Worm (Caenorhabditis elegans) whole organism, young adult: Measurements from ENCODE around the gene Y116F11B.6.

Experiments
- B0019.2 ChIP-seq: fragments of 200-800 bp; sonication (Bioruptor generic); conservative IDR thresholded peaks from 2 replicates; pipeline ENCODE4 v1.3.6; 2022; ENCODE audit warnings: missing genetic modification reagents, missing genetic modification characterization, missing compliant biosample characterization
- ama-1 ChIP-seq, 3 experiments: fragments of 150-350 bp in 1 of 3; sonication (generic microtip) in 2 of 3; optimal IDR thresholded peaks; 2 replicates each; lab custom pipeline; 2014 to 2018; ENCODE audit warnings: missing biosample characterization in 2 of 3, missing genetic modification characterization in 2 of 3, missing genetic modification reagents in 2 of 3
- ceh-27 ChIP-seq: fragments of 200-800 bp; sonication (Bioruptor generic); optimal IDR thresholded peaks from 2 replicates; lab custom pipeline; 2018; ENCODE audit warnings: mild to moderate bottlenecking, missing genetic modification characterization, moderate library complexity, missing compliant biosample characterization
- fkh-3 ChIP-seq: sonication (generic microtip); optimal IDR thresholded peaks from 2 replicates; lab custom pipeline; 2016; ENCODE audit warnings: mild to moderate bottlenecking, missing genetic modification characterization, missing compliant biosample characterization
- lin-35 ChIP-seq, 3 experiments: fragments of 150-350 bp in 2 of 3; sonication (generic microtip) in 1 of 3; optimal IDR thresholded peaks; 2 replicates each; lab custom pipeline; 2014 to 2018; ENCODE audit warnings: missing biosample characterization in 3 of 3, missing genetic modification characterization in 3 of 3, missing genetic modification reagents in 3 of 3
- lin-54 ChIP-seq: fragments of 200-800 bp; sonication (Bioruptor generic); optimal IDR thresholded peaks from 2 replicates; lab custom pipeline; 2018; ENCODE audit warnings: mild to moderate bottlenecking, missing genetic modification characterization, missing compliant biosample characterization
- nfya-1 ChIP-seq: sonication (generic microtip); optimal IDR thresholded peaks from 2 replicates; lab custom pipeline; 2017; ENCODE audit warnings: antibody characterized with exemption, missing compliant biosample characterization, missing genetic modification characterization, borderline replicate concordance; ENCODE audit not compliant: insufficient read depth
- nhr-120 ChIP-seq: fragments of 200-800 bp; sonication (Bioruptor generic); IDR thresholded peaks from 2 replicates; pipeline ENCODE4 v1.3.6; 2022; ENCODE audit warnings: missing genetic modification characterization, missing compliant biosample characterization
- rpc-1 ChIP-seq, 2 experiments: fragments of 150-350 bp in 1 of 2; sonication (generic microtip) in 1 of 2; optimal IDR thresholded peaks; 2 replicates each; lab custom pipeline; 2014 to 2018; ENCODE audit warnings: missing biosample characterization in 1 of 2, missing genetic modification characterization in 1 of 2, missing genetic modification reagents in 1 of 2, missing genotype in 1 of 2
- sdz-38 ChIP-seq: sonication (generic microtip); optimal IDR thresholded peaks from 2 replicates; lab custom pipeline; 2016; ENCODE audit warnings: missing genotype, missing genetic modification characterization, missing compliant biosample characterization
- somi-1 ChIP-seq: fragments of 200-800 bp; sonication (Bioruptor generic); optimal IDR thresholded peaks from 2 replicates; lab custom pipeline; 2018; ENCODE audit warnings: mild to moderate bottlenecking, missing genetic modification characterization, missing compliant biosample characterization
- tbp1 ChIP-seq: fragments of 200-800 bp; sonication (Bioruptor generic); optimal IDR thresholded peaks from 2 replicates; lab custom pipeline; 2018; ENCODE audit warnings: mild to moderate bottlenecking, missing genetic modification characterization, missing compliant biosample characterization
- unc-130 ChIP-seq: sonication (generic microtip); optimal IDR thresholded peaks from 2 replicates; lab custom pipeline; 2016; ENCODE audit warnings: missing genetic modification reagents, missing genetic modification characterization, missing compliant biosample characterization

- TF ChIP-seq nhr-120 (no peak), sdz-38 (tag; lab: Kevin White, UChicago) (no peak), unc-130 (GFP tag; lab: Kevin White, UChicago) (no peak), lin-54 (GFP tag; lab: Kevin White, UChicago) (no peak), B0019.2 (GFP tag; lab: Robert Waterston, UW) (no peak), fkh-3 (tag; lab: Kevin White, UChicago) (no peak), ceh-27 (GFP tag; lab: Kevin White, UChicago) (no peak), rpc-1 (optimal IDR thresholded peaks at IDR 0.05; lab: Kevin White, UChicago) (no peak), rpc-1 (tag; optimal IDR thresholded peaks at IDR 0.05; lab: Kevin White, UChicago) (no peak), ama-1 (optimal IDR thresholded peaks at IDR 0.05; lab: Kevin White, UChicago) (no peak), ama-1 (GFP tag; optimal IDR thresholded peaks at IDR 0.05; lab: Kevin White, UChicago) (no peak), nfya-1 (tag; lab: Kevin White, UChicago) (no peak), somi-1 (GFP tag; lab: Kevin White, UChicago) (no peak), tbp1 (no peak), lin-35 (GFP tag; optimal IDR thresholded peaks at IDR 0.05; lab: Kevin White, UChicago) (no peak)
Measured at ce11 chrV:19856933-19857332, 11.2 kb upstream of the Y116F11B.6 start.
